Fruit fly (Drosophila melanogaster): ENCODE results near the gene Spn31A.

dm6 chr2L:10056705-10057104, 3.9 kb upstream of the Spn31A start, which contains the start of gene Pen:
- TF ChIP-seq Myc (optimal IDR thresholded peaks at IDR 0.05) (no peak), psq (optimal IDR thresholded peaks at IDR 0.05) (no peak), h (optimal IDR thresholded peaks at IDR 0.05) (no peak)

Data from Kc167 (cell line).